Worm (Caenorhabditis elegans): ENCODE data around the gene Y51H7C.7.

ce11 chrII:1444911-1445310 is 42.5 kb downstream of the Y51H7C.7 start, which contains the start of gene scl-17:
- TF ChIP-seq lin-39 (tag; optimal IDR thresholded peaks at IDR 0.05): no peak
- no peak for TF ChIP-seq unc-39 (tag; optimal IDR thresholded peaks at IDR 0.05)
- TF ChIP-seq nhr-237 (tag; optimal IDR thresholded peaks at IDR 0.05): no peak
- no peak for TF ChIP-seq eor-1 (tag; optimal IDR thresholded peaks at IDR 0.05)
- TF ChIP-seq jun-1 (tag; optimal IDR thresholded peaks at IDR 0.05): no peak

Data from whole organism, L3 larva.